Worm (Caenorhabditis elegans) whole organism, mixed stage, embryonic: Measurements from ENCODE around the gene F55B12.2.

Experiments
- M03D4.4 ChIP-seq: sonication (generic microtip); optimal IDR thresholded peaks from 2 replicates; lab custom pipeline; 2017; ENCODE audit warnings: mild to moderate bottlenecking, missing genetic modification characterization, missing compliant biosample characterization
- bed-3 ChIP-seq: fragments of 200-800 bp; sonication (Bioruptor generic); optimal IDR thresholded peaks from 3 replicates; lab custom pipeline; 2018; ENCODE audit warnings: mild to moderate bottlenecking, missing genetic modification characterization, moderate library complexity, missing compliant biosample characterization
- ceh-39 ChIP-seq: fragments of 150-350 bp; optimal IDR thresholded peaks from 2 replicates; lab custom pipeline; 2014; ENCODE audit warnings: missing biosample characterization, missing genetic modification characterization
- ceh-43 ChIP-seq: fragments of 200-800 bp; sonication (Bioruptor generic); optimal IDR thresholded peaks from 2 replicates; lab custom pipeline; 2018; ENCODE audit warnings: mild to moderate bottlenecking, missing genetic modification characterization, moderate library complexity, missing compliant biosample characterization
- ceh-83 ChIP-seq: fragments of 200-800 bp; sonication (Bioruptor generic); optimal IDR thresholded peaks from 2 replicates; lab custom pipeline; 2018; ENCODE audit warnings: mild to moderate bottlenecking, missing genetic modification characterization, missing compliant biosample characterization
- ces-1 ChIP-seq: fragments of 150-350 bp; optimal IDR thresholded peaks from 2 replicates; lab custom pipeline; 2014; ENCODE audit warnings: missing biosample characterization, missing genetic modification reagents, missing genetic modification characterization
- cnd-1 ChIP-seq: fragments of 200-800 bp; sonication (Bioruptor generic); optimal IDR thresholded peaks from 2 replicates; lab custom pipeline; 2018; ENCODE audit warnings: mild to moderate bottlenecking, missing genetic modification characterization, missing compliant biosample characterization
- elt-1 ChIP-seq: sonication (generic microtip); optimal IDR thresholded peaks from 2 replicates; lab custom pipeline; 2017; ENCODE audit warnings: missing genetic modification characterization, mild to moderate bottlenecking, missing compliant biosample characterization, antibody characterized with exemption, moderate library complexity, borderline replicate concordance; ENCODE audit not compliant: insufficient read depth
- elt-3 ChIP-seq: fragments of 150-350 bp; optimal IDR thresholded peaks from 2 replicates; lab custom pipeline; 2014; ENCODE audit warnings: missing biosample characterization, missing genetic modification characterization
- flh-1 ChIP-seq: fragments of 200-800 bp; sonication (Bioruptor generic); optimal IDR thresholded peaks from 2 replicates; lab custom pipeline; 2018; ENCODE audit warnings: mild to moderate bottlenecking, missing genetic modification characterization, moderate library complexity, missing compliant biosample characterization
- ham-2 ChIP-seq: fragments of 200-800 bp; sonication (Bioruptor generic); optimal IDR thresholded peaks from 2 replicates; lab custom pipeline; 2018; ENCODE audit warnings: mild to moderate bottlenecking, missing genetic modification characterization, missing compliant biosample characterization
- hlh-1 ChIP-seq: fragments of 150-350 bp; optimal IDR thresholded peaks from 2 replicates; lab custom pipeline; 2014; ENCODE audit warnings: missing biosample characterization, missing genetic modification reagents, missing genetic modification characterization
- lin-32 ChIP-seq: fragments of 200-800 bp; sonication (Bioruptor generic); optimal IDR thresholded peaks from 2 replicates; lab custom pipeline; 2018; ENCODE audit warnings: mild to moderate bottlenecking, missing genetic modification characterization, missing compliant biosample characterization
- lsy-2 ChIP-seq: fragments of 150-350 bp; optimal IDR thresholded peaks from 2 replicates; lab custom pipeline; 2014; ENCODE audit warnings: missing biosample characterization, missing genetic modification characterization
- mab-5 ChIP-seq: fragments of 150-350 bp; optimal IDR thresholded peaks from 2 replicates; lab custom pipeline; 2014; ENCODE audit warnings: missing biosample characterization, missing genetic modification characterization
- mep-1 ChIP-seq: fragments of 150-350 bp; optimal IDR thresholded peaks from 2 replicates; lab custom pipeline; 2017; ENCODE audit warnings: missing biosample characterization, missing genetic modification reagents, missing genetic modification characterization, inconsistent platforms
- mls-2 ChIP-seq: sonication (generic microtip); optimal IDR thresholded peaks from 2 replicates; lab custom pipeline; 2016; ENCODE audit warnings: mild to moderate bottlenecking, missing genetic modification characterization, moderate library complexity, missing compliant biosample characterization
- nhr-12 ChIP-seq: fragments of 150-350 bp; optimal IDR thresholded peaks from 2 replicates; lab custom pipeline; 2014; ENCODE audit warnings: missing biosample characterization, missing genetic modification characterization
- nhr-2 ChIP-seq: fragments of 150-350 bp; optimal IDR thresholded peaks from 2 replicates; lab custom pipeline; 2014; ENCODE audit warnings: missing biosample characterization, missing genetic modification characterization
- nhr-237 ChIP-seq: fragments of 150-350 bp; optimal IDR thresholded peaks from 2 replicates; lab custom pipeline; 2014; ENCODE audit warnings: missing biosample characterization, missing genetic modification characterization
- nhr-28 ChIP-seq: fragments of 150-350 bp; optimal IDR thresholded peaks from 2 replicates; lab custom pipeline; 2014; ENCODE audit warnings: missing biosample characterization, missing genetic modification characterization
- sem-2 ChIP-seq: fragments of 200-800 bp; sonication (Bioruptor generic); optimal IDR thresholded peaks from 2 replicates; lab custom pipeline; 2018; ENCODE audit warnings: mild to moderate bottlenecking, missing genetic modification characterization, missing compliant biosample characterization
- snpc-4 ChIP-seq: fragments of 150-350 bp; optimal IDR thresholded peaks from 2 replicates; lab custom pipeline; 2014; ENCODE audit warnings: missing biosample characterization, missing genetic modification characterization
- sptf-1 ChIP-seq: sonication (generic microtip); optimal IDR thresholded peaks from 2 replicates; lab custom pipeline; 2017; ENCODE audit warnings: mild to moderate bottlenecking, missing genetic modification characterization, moderate library complexity, missing compliant biosample characterization
- tbx-8 ChIP-seq: fragments of 200-800 bp; sonication (Bioruptor generic); optimal IDR thresholded peaks from 2 replicates; lab custom pipeline; 2018; ENCODE audit warnings: mild to moderate bottlenecking, missing genetic modification characterization, moderate library complexity, missing compliant biosample characterization
- unc-120 ChIP-seq: sonication (generic microtip); optimal IDR thresholded peaks from 2 replicates; lab custom pipeline; 2017; ENCODE audit warnings: missing genetic modification characterization, missing compliant biosample characterization; ENCODE audit not compliant: poor library complexity, severe bottlenecking
- unc-39 ChIP-seq: fragments of 150-350 bp; optimal IDR thresholded peaks from 2 replicates; lab custom pipeline; 2014; ENCODE audit warnings: missing biosample characterization, missing genetic modification characterization
- unc-62 ChIP-seq: fragments of 150-350 bp; optimal IDR thresholded peaks from 2 replicates; lab custom pipeline; 2014; ENCODE audit warnings: missing biosample characterization, missing genetic modification reagents, missing genetic modification characterization
- zip-8 ChIP-seq: fragments of 150-350 bp; optimal IDR thresholded peaks from 2 replicates; lab custom pipeline; 2014; ENCODE audit warnings: missing biosample characterization, missing genetic modification characterization
- ztf-11 ChIP-seq: fragments of 150-350 bp; optimal IDR thresholded peaks from 2 replicates; lab custom pipeline; 2014; ENCODE audit warnings: missing biosample characterization, missing genetic modification characterization

The F55B12.2 gene

DNA sequence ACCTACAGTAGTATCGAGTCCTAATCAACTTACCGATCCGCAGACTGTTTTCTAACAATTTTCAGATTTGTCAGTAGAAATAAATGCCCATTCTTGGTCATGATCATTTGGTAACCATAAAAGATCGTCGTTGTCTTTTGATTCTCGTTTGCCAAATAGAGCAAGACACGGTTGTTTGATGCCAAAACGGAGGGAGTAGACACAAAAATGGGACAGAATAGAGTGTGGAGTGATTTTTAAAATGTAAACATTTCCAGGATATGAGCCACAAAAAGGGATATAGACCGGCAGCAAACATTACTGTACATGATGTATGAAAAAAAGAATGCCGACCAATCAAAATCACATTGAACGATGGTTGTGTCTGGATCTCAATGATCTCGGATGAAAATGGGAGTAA lies at the start of gene F55B12.2:
Gene F55B12.2, minus strand, starts transcription at position 101 of the 400 bp plus-strand sequence.
- TF ChIP-seq M03D4.4 (no peak), ceh-83 (no peak), sptf-1 (tag; lab: Kevin White, UChicago) (no peak), unc-120 (no peak), snpc-4 (tag; lab: Kevin White, UChicago) (no peak), lin-32 (GFP tag; lab: Kevin White, UChicago) (no peak), nhr-2 (tag; lab: Kevin White, UChicago) (no peak), ces-1 (GFP tag; lab: Kevin White, UChicago) (no peak), elt-1 (tag; lab: Kevin White, UChicago) (no peak), flh-1 (GFP tag; lab: Kevin White, UChicago) (no peak), elt-3 (tag; lab: Kevin White, UChicago) (no peak), lsy-2 (no peak), cnd-1 (tag; lab: Kevin White, UChicago) (no peak), ham-2 (no peak), unc-39 (no peak), mep-1 (tag; lab: Kevin White, UChicago) (no peak), unc-62 (GFP tag; lab: Kevin White, UChicago) (no peak), nhr-28 (tag; lab: Kevin White, UChicago) (no peak), bed-3 (GFP tag; lab: Kevin White, UChicago) (no peak)

DNA sequence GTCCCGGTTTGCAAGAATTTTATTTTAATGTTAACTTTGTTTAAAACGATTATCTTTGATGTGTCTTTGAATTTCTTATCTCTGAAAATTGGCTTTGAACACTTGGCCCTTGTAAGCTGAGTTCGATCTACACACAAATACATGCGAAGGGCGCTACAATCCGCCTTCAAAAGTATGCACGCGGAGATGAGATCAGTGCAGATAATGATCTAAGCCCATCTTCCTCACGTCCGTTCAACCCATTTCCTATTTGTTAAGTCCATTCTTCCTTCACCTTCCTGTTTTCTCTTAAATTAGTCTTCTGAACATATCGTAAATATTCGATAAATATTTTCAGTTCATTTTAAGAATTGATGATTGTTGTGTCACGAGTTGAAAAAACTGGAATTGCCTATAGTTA lies 49.6 kb upstream of the F55B12.2 start, which contains the start of gene nhr-175:
Gene nhr-175, plus strand, starts transcription at position 339 of the 400 bp plus-strand sequence.
- TF ChIP-seq elt-1 (tag; lab: Kevin White, UChicago), result peak; percentile 91
- no peak for TF ChIP-seq lsy-2
- no peak for TF ChIP-seq tbx-8 (GFP tag; lab: Kevin White, UChicago)
- TF ChIP-seq ham-2, result peak; percentile 28
- no peak for TF ChIP-seq unc-62 (GFP tag; lab: Kevin White, UChicago)
- TF ChIP-seq nhr-28 (tag; lab: Kevin White, UChicago), result no peak
- TF ChIP-seq ceh-43 (GFP tag; lab: Kevin White, UChicago), result no peak

DNA sequence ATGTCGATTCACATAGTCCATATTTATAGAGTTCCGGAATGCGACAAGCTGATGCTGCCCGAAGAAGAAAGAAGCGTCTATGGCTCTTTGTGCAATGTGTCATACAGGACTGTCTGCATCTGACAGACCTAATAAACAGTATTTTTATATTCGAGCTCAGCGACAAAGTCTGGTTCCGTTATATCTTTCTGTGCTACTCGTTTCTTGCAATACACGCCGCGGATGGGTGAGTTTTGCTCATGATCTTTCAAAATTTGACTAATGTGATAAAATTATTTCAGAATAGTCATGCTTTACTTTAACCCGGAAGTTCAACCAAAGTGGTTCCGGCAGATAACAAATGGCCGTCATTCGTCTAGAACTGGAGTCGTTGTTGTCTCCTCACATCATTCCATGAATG lies 46.9 kb upstream of the F55B12.2 start:
- TF ChIP-seq flh-1 (GFP tag; lab: Kevin White, UChicago) (no peak), bed-3 (GFP tag; lab: Kevin White, UChicago) (no peak), unc-62 (GFP tag; lab: Kevin White, UChicago) (no peak), nhr-237 (tag; lab: Kevin White, UChicago) (no peak), ham-2 (no peak), mls-2 (tag; lab: Kevin White, UChicago) (no peak), mab-5 (tag; lab: Kevin White, UChicago) (no peak), ceh-39 (tag; lab: Kevin White, UChicago) (no peak), elt-1 (tag; lab: Kevin White, UChicago) (no peak), unc-120 (no peak)
- TF ChIP-seq, all 35 proteins: peak for 0

DNA sequence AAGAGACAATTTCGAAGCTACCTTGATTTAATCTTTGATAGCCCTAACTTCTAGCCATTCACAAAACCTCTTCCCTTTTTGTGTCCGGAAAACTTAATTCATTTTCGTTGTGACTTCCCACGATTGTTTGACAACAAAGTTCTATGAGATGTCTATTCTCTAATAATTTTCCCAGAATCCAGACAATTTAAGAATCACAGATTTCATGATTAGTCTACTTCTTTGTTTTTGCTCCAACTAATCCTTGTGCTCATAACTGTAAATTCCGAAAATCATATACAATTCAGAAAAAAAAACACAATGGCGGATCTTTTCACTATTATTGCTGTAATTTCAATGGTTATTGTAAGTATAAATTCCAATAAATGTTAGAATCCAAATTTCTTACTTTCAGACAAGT lies 45.7 kb upstream of the F55B12.2 start, which contains the start of gene srx-137:
Gene srx-137, plus strand, starts transcription at position 301 of the 400 bp plus-strand sequence.
- no peak for TF ChIP-seq ztf-11 (tag; lab: Kevin White, UChicago)
- no peak for TF ChIP-seq ces-1 (GFP tag; lab: Kevin White, UChicago)
- TF ChIP-seq nhr-2 (tag; lab: Kevin White, UChicago), result no peak
- no peak for TF ChIP-seq tbx-8 (GFP tag; lab: Kevin White, UChicago)
- TF ChIP-seq mls-2 (tag; lab: Kevin White, UChicago), result no peak
- no peak for TF ChIP-seq ceh-83
- no peak for TF ChIP-seq elt-3 (tag; lab: Kevin White, UChicago)
- no peak for TF ChIP-seq zip-8 (tag; lab: Kevin White, UChicago)
- TF ChIP-seq unc-39, result no peak
- no peak for TF ChIP-seq bed-3 (GFP tag; lab: Kevin White, UChicago)
- TF ChIP-seq ham-2, result no peak
- TF ChIP-seq snpc-4 (tag; lab: Kevin White, UChicago), result no peak
- no peak for TF ChIP-seq hlh-1
- TF ChIP-seq nhr-28 (tag; lab: Kevin White, UChicago), result no peak
- no peak for TF ChIP-seq flh-1 (GFP tag; lab: Kevin White, UChicago)
- TF ChIP-seq ceh-39 (tag; lab: Kevin White, UChicago), result no peak
- TF ChIP-seq nhr-12 (tag; lab: Kevin White, UChicago), result no peak

DNA sequence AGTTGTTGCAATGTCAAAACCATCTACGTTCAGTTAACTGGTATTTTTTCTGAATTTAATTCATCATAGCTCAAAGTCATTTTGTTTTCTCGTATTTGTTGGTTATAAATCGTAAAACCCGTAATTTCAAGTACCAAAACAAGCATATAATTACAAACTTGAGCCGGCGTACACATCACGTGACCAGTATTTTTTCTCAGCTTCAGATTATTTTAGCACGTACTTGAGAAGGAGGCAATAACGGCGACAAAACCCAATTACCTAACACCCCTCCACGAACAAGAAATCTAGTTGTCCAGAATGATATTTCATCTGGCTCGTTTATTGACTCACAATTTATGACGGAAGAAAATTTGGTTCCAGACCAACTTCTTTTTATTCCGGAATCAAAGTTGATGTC lies 42.1 kb upstream of the F55B12.2 start, which contains the start of gene srx-135:
Gene srx-135, plus strand, starts transcription at position 301 of the 400 bp plus-strand sequence.
- no peak for TF ChIP-seq snpc-4 (tag; lab: Kevin White, UChicago)
- TF ChIP-seq ceh-83, result no peak
- TF ChIP-seq flh-1 (GFP tag; lab: Kevin White, UChicago), result no peak
- TF ChIP-seq sem-2 (GFP tag; lab: Kevin White, UChicago), result no peak
- TF ChIP-seq lsy-2, result no peak
- TF ChIP-seq, all 35 proteins: peak for 0
